Fruit fly (Drosophila melanogaster) whole organism, adult: ENCODE measurements around the gene CG7509.
A peak's percentile ranks its signal among the peaks of the same experiment; 100 is the strongest.

ENCODE experiments used
- CG14711 ChIP-seq: fragments of 200-800 bp; sonication (Bioruptor generic); optimal IDR thresholded peaks from 2 replicates; lab custom pipeline; 2018; ENCODE audit warnings: missing biosample characterization, mild to moderate bottlenecking, missing genetic modification characterization, moderate library complexity
- CG5204 ChIP-seq: fragments of 200-800 bp; sonication (Bioruptor generic); optimal IDR thresholded peaks from 2 replicates; lab custom pipeline; 2016; ENCODE audit warnings: missing biosample characterization, missing genetic modification characterization
- CG7045 ChIP-seq: fragments of 200-800 bp; sonication (Bioruptor generic); optimal IDR thresholded peaks from 2 replicates; lab custom pipeline; 2017; ENCODE audit warnings: missing biosample characterization, mild to moderate bottlenecking, missing genetic modification characterization
- Hr96 ChIP-seq: fragments of 200-800 bp; sonication (Bioruptor generic); optimal IDR thresholded peaks from 2 replicates; lab custom pipeline; 2016; ENCODE audit warnings: missing biosample characterization, missing genetic modification characterization
- toe ChIP-seq: fragments of 200-800 bp; sonication (Bioruptor generic); optimal IDR thresholded peaks from 2 replicates; lab custom pipeline; 2016; ENCODE audit warnings: missing biosample characterization, missing genetic modification characterization

DNA sequence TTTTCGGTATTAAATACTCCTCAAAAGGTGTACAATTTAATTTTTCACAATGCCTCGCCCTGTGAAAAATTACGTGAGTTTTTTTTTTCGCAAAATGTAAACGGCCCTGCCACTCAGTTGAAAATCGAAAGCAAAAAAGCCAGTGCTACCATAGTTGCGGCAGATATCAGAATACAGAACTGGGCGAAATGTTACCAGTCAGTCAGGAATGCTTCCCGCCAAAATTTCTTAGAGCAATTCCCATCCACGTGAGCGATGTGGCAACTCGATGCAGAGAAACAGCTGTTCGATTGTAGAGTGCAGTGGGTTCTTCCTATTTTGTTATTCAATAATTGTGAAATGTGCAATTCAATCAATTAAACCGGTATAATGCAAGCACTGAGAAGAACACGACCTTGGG is 20.5 kb upstream of the CG7509 start, which contains the start of the genes Dhc64C and LeuRS-m:
- TF ChIP-seq toe (GFP tag; lab: Kevin White, UChicago) (peak; percentile 63), CG5204 (GFP tag; lab: Kevin White, UChicago) (no peak), Hr96 (GFP tag; lab: Kevin White, UChicago) (peak; percentile 48), CG7045 (GFP tag; lab: Kevin White, UChicago) (peak; percentile 5), CG14711 (tag; lab: Kevin White, UChicago) (peak; percentile 23)
